Worm (Caenorhabditis elegans): ENCODE results near the gene rps-28.

DNA sequence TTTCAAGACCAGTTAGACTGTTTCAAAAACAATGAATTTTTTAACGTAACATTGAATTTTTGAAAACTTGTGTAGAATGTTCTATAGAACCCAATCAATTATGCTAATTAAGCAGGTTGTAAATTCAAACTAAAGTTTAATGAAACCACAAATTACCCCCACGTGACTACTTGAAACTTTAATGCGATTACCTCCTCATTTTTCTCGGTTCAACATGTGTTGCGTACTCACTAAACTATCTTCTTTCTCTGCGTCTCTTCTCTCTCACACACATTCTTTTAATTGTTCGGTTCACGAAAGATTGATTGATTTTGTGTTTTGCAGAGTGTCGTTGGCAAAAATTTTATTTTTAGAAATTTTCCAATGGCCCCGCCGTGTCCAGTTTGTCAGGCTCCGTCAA, 35.8 kb upstream of the rps-28 start, which contains the start of gene nhr-87:
- TF ChIP-seq tbx-2 (tag; optimal IDR thresholded peaks at IDR 0.05): no peak
- no peak for TF ChIP-seq lsy-12 (tag; optimal IDR thresholded peaks at IDR 0.05)

Data from whole organism, L3 larva.